Worm (Caenorhabditis elegans): Measurements from ENCODE around the gene clec-225.

ce11 chrV:13179986-13180591 lies 45.4 kb upstream of the clec-225 start, which contains the start of gene cni-1:
- TF ChIP-seq nhr-12 (tag; optimal IDR thresholded peaks at IDR 0.05) (no peak), peb-1 (tag; optimal IDR thresholded peaks at IDR 0.05) (no peak), lsy-2 (tag; optimal IDR thresholded peaks at IDR 0.05) (no peak)

All from whole organism, L2 larva.